Fruit fly (Drosophila melanogaster) whole organism, embryonic: ENCODE data around the gene Mgstl.

Experiments
- ATbp ChIP-seq: fragments of 200-800 bp; sonication (Bioruptor generic); optimal IDR thresholded peaks from 2 replicates; lab custom pipeline; 2017; ENCODE audit warnings: missing biosample characterization, mild to moderate bottlenecking, missing genetic modification characterization, missing genetic modification reagents
- Adf1 ChIP-seq: fragments of 200-800 bp; sonication (Bioruptor generic); IDR thresholded peaks from 2 replicates; pipeline ENCODE4 v1.3.6; 2022; ENCODE audit warnings: missing biosample characterization, missing genetic modification characterization
- Bdp1 ChIP-seq: fragments of 200-800 bp; sonication (Bioruptor generic); optimal IDR thresholded peaks from 3 replicates; lab custom pipeline; 2016; ENCODE audit warnings: missing biosample characterization, missing genetic modification characterization
- CG10366 ChIP-seq: fragments of 200-800 bp; sonication (Bioruptor generic); IDR thresholded peaks from 2 replicates; pipeline ENCODE4 v1.3.6; 2022; ENCODE audit warnings: missing biosample characterization, missing genetic modification characterization
- CG12219 ChIP-seq: fragments of 200-800 bp; sonication (Bioruptor generic); optimal IDR thresholded peaks from 3 replicates; lab custom pipeline; 2018; ENCODE audit warnings: missing biosample characterization, mild to moderate bottlenecking, missing genetic modification characterization
- CG14050 ChIP-seq: fragments of 200-800 bp; sonication (Bioruptor generic); IDR thresholded peaks from 3 replicates; pipeline ENCODE4 v1.3.6; 2022; ENCODE audit warnings: missing biosample characterization, missing genetic modification characterization
- CG15601 ChIP-seq: fragments of 200-800 bp; sonication (Bioruptor generic); optimal IDR thresholded peaks from 3 replicates; lab custom pipeline; 2019; ENCODE audit warnings: missing biosample characterization, mild to moderate bottlenecking, missing genetic modification characterization, moderate library complexity
- CG18619 ChIP-seq: fragments of 200-800 bp; sonication (Bioruptor generic); optimal IDR thresholded peaks from 3 replicates; lab custom pipeline; 2017; ENCODE audit warnings: missing biosample characterization, mild to moderate bottlenecking, missing genetic modification characterization
- CG2875 ChIP-seq: fragments of 200-800 bp; sonication (Bioruptor generic); optimal IDR thresholded peaks from 2 replicates; lab custom pipeline; 2017; ENCODE audit warnings: missing biosample characterization, mild to moderate bottlenecking, missing genetic modification characterization, missing genetic modification reagents
- CG2889 ChIP-seq: fragments of 200-800 bp; sonication (Bioruptor generic); IDR thresholded peaks from 3 replicates; pipeline ENCODE4 v1.3.6; 2022; ENCODE audit warnings: missing biosample characterization, missing genetic modification characterization
- CG30020 ChIP-seq: fragments of 200-800 bp; optimal IDR thresholded peaks from 2 replicates; lab custom pipeline; 2019; ENCODE audit warnings: missing biosample characterization, mild to moderate bottlenecking, missing genetic modification characterization, moderate library complexity
- CG30403 ChIP-seq: fragments of 200-800 bp; sonication (Bioruptor generic); optimal IDR thresholded peaks from 3 replicates; lab custom pipeline; 2016; ENCODE audit warnings: missing biosample characterization, missing genetic modification characterization
- CG3065 ChIP-seq: fragments of 200-800 bp; sonication (Bioruptor generic); optimal IDR thresholded peaks from 2 replicates; lab custom pipeline; 2016; ENCODE audit warnings: missing biosample characterization, missing genetic modification characterization
- CG32532 ChIP-seq: fragments of 200-800 bp; sonication (Bioruptor generic); IDR thresholded peaks from 2 replicates; pipeline ENCODE4 v1.3.6; 2022; ENCODE audit warnings: missing biosample characterization, missing genetic modification characterization
- CG34422 ChIP-seq: fragments of 200-800 bp; sonication (Bioruptor generic); IDR thresholded peaks from 3 replicates; pipeline ENCODE4 v1.3.6; 2022; ENCODE audit warnings: missing biosample characterization, missing genetic modification characterization
- CG4617 ChIP-seq: fragments of 200-800 bp; sonication (Bioruptor generic); optimal IDR thresholded peaks from 3 replicates; lab custom pipeline; 2016; ENCODE audit warnings: missing biosample characterization, missing genetic modification characterization, borderline replicate concordance
- CG6175 ChIP-seq: fragments of 200-800 bp; sonication (Bioruptor generic); IDR thresholded peaks from 3 replicates; pipeline ENCODE4 v1.3.6; 2022; ENCODE audit warnings: missing biosample characterization, missing genetic modification characterization
- CG6689 ChIP-seq: fragments of 200-800 bp; sonication (Bioruptor generic); IDR thresholded peaks from 2 replicates; pipeline ENCODE4 v1.3.6; 2022; ENCODE audit warnings: missing biosample characterization, missing genetic modification characterization
- CG7271 ChIP-seq: fragments of 200-800 bp; sonication (Bioruptor generic); optimal IDR thresholded peaks from 2 replicates; lab custom pipeline; 2018; ENCODE audit warnings: missing biosample characterization, mild to moderate bottlenecking, missing genetic modification characterization, moderate library complexity
- CG7556 ChIP-seq: fragments of 200-800 bp; sonication (Bioruptor generic); optimal IDR thresholded peaks from 2 replicates; lab custom pipeline; 2017; ENCODE audit warnings: missing biosample characterization, mild to moderate bottlenecking, missing genetic modification characterization
- CG7928 ChIP-seq: fragments of 200-800 bp; sonication (Bioruptor generic); optimal IDR thresholded peaks from 2 replicates; lab custom pipeline; 2017; ENCODE audit warnings: missing biosample characterization, mild to moderate bottlenecking, missing genetic modification characterization
- CG8089 ChIP-seq: fragments of 200-800 bp; sonication (Bioruptor generic); optimal IDR thresholded peaks from 3 replicates; lab custom pipeline; 2016; ENCODE audit warnings: missing biosample characterization, missing genetic modification characterization
- CG8765 ChIP-seq: fragments of 200-800 bp; sonication (Bioruptor generic); IDR thresholded peaks from 2 replicates; pipeline ENCODE4 v1.3.6; 2022; ENCODE audit warnings: missing biosample characterization, missing genetic modification characterization
- ERR ChIP-seq: fragments of 200-800 bp; sonication (Bioruptor generic); optimal IDR thresholded peaks from 2 replicates; lab custom pipeline; 2016; ENCODE audit warnings: missing biosample characterization, missing genetic modification characterization
- Eip74EF ChIP-seq, 2 experiments: fragments of 200-800 bp in 1 of 2; fragments of >200 bp in 1 of 2; sonication (Bioruptor generic) in 1 of 2; optimal IDR thresholded peaks; 2 replicates each; lab custom pipeline; 2017 to 2019; ENCODE audit warnings: missing biosample characterization in 2 of 2, missing genetic modification characterization in 2 of 2, mild to moderate bottlenecking in 1 of 2, moderate library complexity in 1 of 2
- GATAe ChIP-seq: fragments of 200-800 bp; sonication (Bioruptor generic); conservative IDR thresholded peaks from 2 replicates; pipeline ENCODE4 v1.3.6; 2022; ENCODE audit warnings: missing biosample characterization, missing genetic modification characterization
- HHEX ChIP-seq: fragments of 200-800 bp; sonication (Bioruptor generic); optimal IDR thresholded peaks from 3 replicates; lab custom pipeline; 2017; ENCODE audit warnings: missing biosample characterization, mild to moderate bottlenecking, missing genetic modification characterization, missing genetic modification reagents
- Rx ChIP-seq: fragments of 200-800 bp; sonication (Bioruptor generic); IDR thresholded peaks from 2 replicates; pipeline ENCODE4 v1.3.6; 2022; ENCODE audit warnings: missing biosample characterization, missing genetic modification characterization
- Sin3A ChIP-seq: fragments of >200 bp; optimal IDR thresholded peaks from 2 replicates; lab custom pipeline; 2018
- Trl ChIP-seq, 3 experiments: fragments of >200 bp in 2 of 3; fragments of 200-800 bp in 1 of 3; sonication (Bioruptor generic) in 1 of 3; optimal IDR thresholded peaks; 2 replicates in 1 of 3; 3 replicates in 2 of 3; lab custom pipeline; 2016 to 2017; ENCODE audit warnings: missing biosample characterization in 1 of 3, missing genetic modification characterization in 1 of 3
- bbx ChIP-seq: fragments of 200-800 bp; sonication (Bioruptor generic); IDR thresholded peaks from 2 replicates; pipeline ENCODE4 v1.3.6; 2022; ENCODE audit warnings: missing biosample characterization, missing genetic modification characterization; ENCODE audit not compliant: partially characterized antibody
- bowl ChIP-seq: fragments of 200-800 bp; sonication (Bioruptor generic); IDR thresholded peaks from 2 replicates; pipeline ENCODE4 v1.3.6; 2022; ENCODE audit warnings: missing biosample characterization, missing genetic modification characterization
- cato ChIP-seq: fragments of 200-800 bp; sonication (Bioruptor generic); optimal IDR thresholded peaks from 2 replicates; lab custom pipeline; 2016; ENCODE audit warnings: missing biosample characterization, missing genetic modification characterization, borderline replicate concordance
- chinmo ChIP-seq: fragments of 200-800 bp; sonication (Bioruptor generic); IDR thresholded peaks from 4 replicates; pipeline ENCODE4 v1.3.6; 2022; ENCODE audit warnings: missing biosample characterization, missing genetic modification characterization; ENCODE audit not compliant: partially characterized antibody
- ci ChIP-seq: fragments of 200-800 bp; sonication (Bioruptor generic); IDR thresholded peaks from 3 replicates; pipeline ENCODE4 v1.3.6; 2022; ENCODE audit warnings: missing biosample characterization, missing genetic modification characterization
- crp ChIP-seq, 2 experiments: fragments of 200-800 bp; sonication (Bioruptor generic); optimal IDR thresholded peaks; 2 replicates in 1 of 2; 3 replicates in 1 of 2; lab custom pipeline; 2017; ENCODE audit warnings: missing biosample characterization in 2 of 2, missing genetic modification characterization in 2 of 2, mild to moderate bottlenecking in 1 of 2, moderate library complexity in 1 of 2
- her ChIP-seq: fragments of 200-800 bp; sonication (Bioruptor generic); optimal IDR thresholded peaks from 2 replicates; lab custom pipeline; 2016; ENCODE audit warnings: missing biosample characterization, missing genetic modification characterization
- jigr1 ChIP-seq: fragments of 200-800 bp; sonication (Bioruptor generic); IDR thresholded peaks from 3 replicates; pipeline ENCODE4 v1.3.6; 2022; ENCODE audit warnings: missing biosample characterization, missing genetic modification characterization
- ken ChIP-seq: fragments of 200-800 bp; sonication (Bioruptor generic); IDR thresholded peaks from 3 replicates; pipeline ENCODE4 v1.3.6; 2022; ENCODE audit warnings: missing biosample characterization, missing genetic modification characterization
- oc ChIP-seq: fragments of 200-800 bp; sonication (Bioruptor generic); optimal IDR thresholded peaks from 2 replicates; lab custom pipeline; 2018; ENCODE audit warnings: missing biosample characterization, mild to moderate bottlenecking, missing genetic modification characterization, moderate library complexity
- peb ChIP-seq: fragments of 200-800 bp; sonication (Bioruptor generic); IDR thresholded peaks from 2 replicates; pipeline ENCODE4 v1.3.6; 2022; ENCODE audit warnings: missing biosample characterization, missing genetic modification characterization
- ro ChIP-seq: fragments of 200-800 bp; sonication (Bioruptor generic); IDR thresholded peaks from 2 replicates; pipeline ENCODE4 v1.3.6; 2022; ENCODE audit warnings: missing biosample characterization, missing genetic modification characterization
- scrt ChIP-seq: fragments of 200-800 bp; sonication (Bioruptor generic); optimal IDR thresholded peaks from 2 replicates; lab custom pipeline; 2018; ENCODE audit warnings: missing biosample characterization, mild to moderate bottlenecking, missing genetic modification characterization, moderate library complexity
- sr ChIP-seq: fragments of 200-800 bp; sonication (Bioruptor generic); IDR thresholded peaks from 3 replicates; pipeline ENCODE4 v1.3.6; 2022; ENCODE audit warnings: missing biosample characterization, missing genetic modification characterization
- tio ChIP-seq: fragments of 200-800 bp; sonication (Bioruptor generic); optimal IDR thresholded peaks from 2 replicates; lab custom pipeline; 2017; ENCODE audit warnings: missing biosample characterization, missing genetic modification characterization, inconsistent platforms
- tna ChIP-seq: fragments of 200-800 bp; sonication (Bioruptor generic); IDR thresholded peaks from 2 replicates; pipeline ENCODE4 v1.3.6; 2022; ENCODE audit warnings: missing biosample characterization, missing genetic modification characterization; ENCODE audit not compliant: partially characterized antibody
- trh ChIP-seq: fragments of 200-800 bp; sonication (Bioruptor generic); optimal IDR thresholded peaks from 2 replicates; lab custom pipeline; 2016; ENCODE audit warnings: missing biosample characterization, missing genetic modification characterization
- tup ChIP-seq: fragments of 200-800 bp; sonication (Bioruptor generic); optimal IDR thresholded peaks from 2 replicates; lab custom pipeline; 2016; ENCODE audit warnings: missing biosample characterization, mild to moderate bottlenecking, missing genetic modification characterization, moderate library complexity

Gene Mgstl

dm6 chrX:21044831-21045447 lies 3.0 kb downstream of the Mgstl start, which contains the start of gene Cbs (continued):
- TF ChIP-seq HHEX (GFP tag; lab: Kevin White, UChicago) (peak; percentile 14), CG7928 (no peak), ERR (GFP tag; lab: Kevin White, UChicago) (no peak), CG18619 (GFP tag; lab: Kevin White, UChicago) (peak; percentile 80), oc (tag; lab: Kevin White, UChicago) (no peak), Rx (GFP tag; lab: Robert Waterston, UW) (peak; percentile 50; the same call in 1 of the 2 replicates), cato (peak; percentile 30), CG3065 (GFP tag; lab: Kevin White, UChicago) (no peak), CG32532 (GFP tag; lab: Robert Waterston, UW) (peak; percentile 88), Sin3A (lab: Kevin White, UChicago) (no peak), ken (GFP tag; lab: Robert Waterston, UW) (peak; percentile 70; the same call in 2 of the 3 replicates), sr (GFP tag; lab: Robert Waterston, UW) (peak; percentile 19; the same call in 1 of the 3 replicates), bowl (GFP tag; lab: Robert Waterston, UW) (no peak), Trl (optimal IDR thresholded peaks at IDR 0.05; lab: Kevin White, UChicago) (no peak), Trl (GFP tag; optimal IDR thresholded peaks at IDR 0.05; lab: Kevin White, UChicago) (no peak), CG10366 (GFP tag; lab: Robert Waterston, UW) (peak; percentile 64), CG6175 (GFP tag; lab: Robert Waterston, UW) (0 out of 3 replicates have a peak, but pooled peaks have one; percentile 23), CG7271 (tag; lab: Kevin White, UChicago) (no peak), CG12219 (GFP tag; lab: Kevin White, UChicago) (peak; percentile 10), Eip74EF (GFP tag; optimal IDR thresholded peaks at IDR 0.05; lab: Kevin White, UChicago) (peak in 1 of 2 experiments; percentile 27), CG6689 (GFP tag; lab: Robert Waterston, UW) (peak; percentile 75), CG14050 (GFP tag; lab: Robert Waterston, UW) (peak; percentile 73; the same call in 2 of the 3 replicates), chinmo (GFP tag; lab: Robert Waterston, UW) (no peak; the same call in 3 of the 4 replicates), bbx (GFP tag; lab: Robert Waterston, UW) (peak; percentile 48; the same call in 1 of the 2 replicates), her (GFP tag; lab: Kevin White, UChicago) (no peak), CG4617 (GFP tag; lab: Kevin White, UChicago) (no peak), GATAe (no peak), CG34422 (GFP tag; lab: Robert Waterston, UW) (peak; percentile 42; the same call in 1 of the 3 replicates), CG8765 (GFP tag; lab: Robert Waterston, UW) (peak; percentile 46; the same call in 1 of the 2 replicates), Bdp1 (GFP tag; lab: Kevin White, UChicago) (no peak), CG30403 (GFP tag; lab: Kevin White, UChicago) (peak; percentile 53), scrt (GFP tag; lab: Kevin White, UChicago) (peak; percentile 51), CG2875 (GFP tag; lab: Kevin White, UChicago) (peak; percentile 19), peb (GFP tag; lab: Robert Waterston, UW) (no peak), jigr1 (GFP tag; lab: Robert Waterston, UW) (no peak), CG30020 (tag; lab: Kevin White, UChicago) (peak; percentile 43), crp (GFP tag; optimal IDR thresholded peaks at IDR 0.05; lab: Kevin White, UChicago) (no peak), tio (GFP tag; lab: Kevin White, UChicago) (peak; percentile 44), ATbp (GFP tag; lab: Kevin White, UChicago) (peak; percentile 18), CG8089 (GFP tag; lab: Kevin White, UChicago) (no peak), ci (GFP tag; lab: Robert Waterston, UW) (peak; percentile 83), trh (no peak), tup (GFP tag; lab: Kevin White, UChicago) (peak; percentile 16), ro (peak; percentile 21; the same call in 1 of the 2 replicates), Adf1 (GFP tag; lab: Robert Waterston, UW) (peak; percentile 96), CG7556 (GFP tag; lab: Kevin White, UChicago) (peak; percentile 84), CG2889 (GFP tag; lab: Robert Waterston, UW) (0 out of 3 replicates have a peak, but pooled peaks have one; percentile 62), tna (0 out of 2 replicates have a peak, but pooled peaks have one; percentile 6), CG15601 (tag; lab: Kevin White, UChicago) (peak; percentile 52)
